Worm (Caenorhabditis elegans) whole organism, L4 larva: ENCODE measurements around the gene F10D7.5.

ENCODE experiments used
- D1046.2 ChIP-seq: fragments of 200-800 bp; sonication (Bioruptor generic); IDR thresholded peaks from 2 replicates; pipeline ENCODE4 v1.3.6; 2022; ENCODE audit warnings: missing genetic modification characterization, missing compliant biosample characterization
- F49E8.2 ChIP-seq: sonication (generic microtip); optimal IDR thresholded peaks from 2 replicates; lab custom pipeline; 2016; ENCODE audit warnings: missing compliant biosample characterization, mild to moderate bottlenecking, missing genetic modification characterization, borderline replicate concordance
- R02D3.7 ChIP-seq: fragments of 150-350 bp; sonication (generic microtip); optimal IDR thresholded peaks from 3 replicates; lab custom pipeline; 2014; ENCODE audit warnings: missing biosample characterization, missing genetic modification characterization
- T26A8.4 ChIP-seq: fragments of 200-800 bp; sonication (Bioruptor generic); IDR thresholded peaks from 2 replicates; pipeline ENCODE4 v1.3.6; 2022; ENCODE audit warnings: missing genetic modification characterization, missing compliant biosample characterization
- Y48G9A.11 ChIP-seq: fragments of 200-800 bp; sonication (Bioruptor generic); IDR thresholded peaks from 2 replicates; pipeline ENCODE4 v1.3.6; 2022; ENCODE audit warnings: missing genetic modification reagents, missing genetic modification characterization, missing compliant biosample characterization
- ZK546.5 ChIP-seq, 2 experiments: sonication (generic microtip); optimal IDR thresholded peaks; 2 replicates each; lab custom pipeline; 2017; ENCODE audit warnings: missing biosample characterization in 2 of 2, missing genetic modification characterization in 2 of 2
- aha-1 ChIP-seq: fragments of 150-350 bp; peaks from one replicate; lab custom pipeline; 2014; ENCODE audit warnings: missing biosample characterization, missing genetic modification characterization
- arid-1 ChIP-seq: fragments of 200-800 bp; sonication (Bioruptor generic); conservative IDR thresholded peaks from 2 replicates; pipeline ENCODE4 v1.3.6; 2022; ENCODE audit warnings: missing genetic modification reagents, missing genetic modification characterization, missing compliant biosample characterization
- ceh-44 ChIP-seq: fragments of 200-800 bp; sonication (Bioruptor generic); IDR thresholded peaks from 2 replicates; pipeline ENCODE4 v1.3.6; 2022; ENCODE audit warnings: missing genetic modification reagents, missing genetic modification characterization, missing compliant biosample characterization
- ces-1 ChIP-seq: fragments of 150-350 bp; sonication (generic microtip); optimal IDR thresholded peaks from 4 replicates; lab custom pipeline; 2014; ENCODE audit warnings: missing biosample characterization, missing genetic modification reagents, missing genetic modification characterization
- ctbp-1 ChIP-seq: fragments of 200-800 bp; sonication (Bioruptor generic); IDR thresholded peaks from 2 replicates; pipeline ENCODE4 v1.3.6; 2022; ENCODE audit warnings: missing genetic modification reagents, missing genetic modification characterization, missing compliant biosample characterization
- daf-12 ChIP-seq: fragments of 150-350 bp; optimal IDR thresholded peaks from 2 replicates; lab custom pipeline; 2014; ENCODE audit warnings: missing biosample characterization, missing genetic modification reagents, missing genetic modification characterization
- daf-8 ChIP-seq: fragments of 200-800 bp; sonication (Bioruptor generic); IDR thresholded peaks from 2 replicates; pipeline ENCODE4 v1.3.6; 2022; ENCODE audit warnings: missing genetic modification characterization, missing compliant biosample characterization
- dmd-6 ChIP-seq: fragments of 200-800 bp; sonication (Bioruptor generic); IDR thresholded peaks from 2 replicates; pipeline ENCODE4 v1.3.6; 2022; ENCODE audit warnings: missing genetic modification reagents, missing genetic modification characterization, missing compliant biosample characterization
- dmd-8 ChIP-seq: fragments of 200-800 bp; sonication (Bioruptor generic); IDR thresholded peaks from 2 replicates; pipeline ENCODE4 v1.3.6; 2022; ENCODE audit warnings: missing genetic modification characterization, missing compliant biosample characterization
- dmd-9 ChIP-seq: fragments of 200-800 bp; sonication (Bioruptor generic); IDR thresholded peaks from 2 replicates; pipeline ENCODE4 v1.3.6; 2022; ENCODE audit warnings: missing genetic modification reagents, missing genetic modification characterization, missing compliant biosample characterization
- dpl-1 ChIP-seq: fragments of 150-350 bp; optimal IDR thresholded peaks from 2 replicates; lab custom pipeline; 2014; ENCODE audit warnings: missing biosample characterization, missing genetic modification reagents, missing genetic modification characterization
- duxl-1 ChIP-seq: sonication (generic microtip); optimal IDR thresholded peaks from 2 replicates; lab custom pipeline; 2016; ENCODE audit warnings: mild to moderate bottlenecking, missing genetic modification characterization, moderate library complexity, missing compliant biosample characterization; ENCODE audit not compliant: poor library complexity
- dve-1 ChIP-seq: sonication (generic microtip); optimal IDR thresholded peaks from 2 replicates; lab custom pipeline; 2017; ENCODE audit warnings: antibody characterized with exemption, mild to moderate bottlenecking, missing genetic modification characterization, missing compliant biosample characterization; ENCODE audit not compliant: insufficient read depth
- egl-43 ChIP-seq: fragments of 200-800 bp; sonication (Bioruptor generic); IDR thresholded peaks from 2 replicates; pipeline ENCODE4 v1.3.6; 2022; ENCODE audit warnings: missing genetic modification reagents, missing genetic modification characterization, missing compliant biosample characterization
- fos-1 ChIP-seq: fragments of 150-350 bp; optimal IDR thresholded peaks from 2 replicates; lab custom pipeline; 2014; ENCODE audit warnings: missing biosample characterization, missing genetic modification characterization
- gei-8 ChIP-seq: fragments of 200-800 bp; sonication (Bioruptor generic); optimal IDR thresholded peaks from 2 replicates; lab custom pipeline; 2018; ENCODE audit warnings: mild to moderate bottlenecking, missing genetic modification characterization, missing compliant biosample characterization
- jun-1 ChIP-seq: fragments of 150-350 bp; optimal IDR thresholded peaks from 2 replicates; lab custom pipeline; 2014; ENCODE audit warnings: missing biosample characterization, missing genetic modification reagents, missing genetic modification characterization
- lim-7 ChIP-seq: fragments of 200-800 bp; sonication (Bioruptor generic); IDR thresholded peaks from 2 replicates; pipeline ENCODE4 v1.3.6; 2022; ENCODE audit warnings: missing genetic modification characterization, missing compliant biosample characterization
- lin-15B ChIP-seq: fragments of 150-350 bp; sonication (generic microtip); optimal IDR thresholded peaks from 3 replicates; lab custom pipeline; 2014; ENCODE audit warnings: missing biosample characterization, missing genetic modification characterization
- lin-29 ChIP-seq: fragments of 200-800 bp; sonication (Bioruptor generic); IDR thresholded peaks from 2 replicates; pipeline ENCODE4 v1.3.6; 2022; ENCODE audit warnings: missing genetic modification reagents, missing genetic modification characterization, missing compliant biosample characterization
- lin-38 ChIP-seq: fragments of 200-800 bp; sonication (Bioruptor generic); IDR thresholded peaks from 2 replicates; pipeline ENCODE4 v1.3.6; 2022; ENCODE audit warnings: missing genetic modification reagents, missing genetic modification characterization, missing compliant biosample characterization
- lin-39 ChIP-seq: fragments of 150-350 bp; optimal IDR thresholded peaks from 2 replicates; lab custom pipeline; 2014; ENCODE audit warnings: missing biosample characterization, missing genetic modification reagents, missing genetic modification characterization
- madf-5 ChIP-seq, 2 experiments: fragments of 200-800 bp; sonication (Bioruptor generic); IDR thresholded peaks; 2 replicates each; pipeline ENCODE4 v1.3.6; 2022; ENCODE audit warnings: missing compliant biosample characterization in 2 of 2, missing genetic modification characterization in 2 of 2
- madf-9 ChIP-seq: fragments of 200-800 bp; sonication (Bioruptor generic); conservative IDR thresholded peaks from 2 replicates; pipeline ENCODE4 v1.3.6; 2022; ENCODE audit warnings: missing genetic modification reagents, missing genetic modification characterization, missing compliant biosample characterization
- mdl-1 ChIP-seq, 2 experiments: fragments of 150-350 bp in 1 of 2; sonication (generic microtip) in 1 of 2; optimal IDR thresholded peaks; 2 replicates each; lab custom pipeline; 2014 to 2017; ENCODE audit warnings: missing biosample characterization in 2 of 2, missing genetic modification characterization in 2 of 2
- nhr-10 ChIP-seq: fragments of 150-350 bp; optimal IDR thresholded peaks from 2 replicates; lab custom pipeline; 2014; ENCODE audit warnings: missing biosample characterization, missing genetic modification characterization
- nhr-111 ChIP-seq: fragments of 200-800 bp; sonication (Bioruptor generic); optimal IDR thresholded peaks from 2 replicates; lab custom pipeline; 2018; ENCODE audit warnings: mild to moderate bottlenecking, missing genetic modification characterization, missing compliant biosample characterization
- nhr-237 ChIP-seq: sonication (generic microtip); optimal IDR thresholded peaks from 2 replicates; lab custom pipeline; 2017; ENCODE audit warnings: missing biosample characterization, missing genetic modification characterization
- nhr-48 ChIP-seq: sonication (generic microtip); optimal IDR thresholded peaks from 2 replicates; lab custom pipeline; 2016; ENCODE audit warnings: mild to moderate bottlenecking, missing genetic modification characterization, missing compliant biosample characterization
- nhr-6 ChIP-seq: fragments of 150-350 bp; optimal IDR thresholded peaks from 2 replicates; lab custom pipeline; 2014; ENCODE audit warnings: missing biosample characterization, missing genetic modification characterization
- pqm-1 ChIP-seq: sonication (generic microtip); optimal IDR thresholded peaks from 2 replicates; lab custom pipeline; 2017; ENCODE audit warnings: missing biosample characterization, missing genetic modification characterization
- snpc-1.2 ChIP-seq: fragments of 200-800 bp; sonication (Bioruptor generic); IDR thresholded peaks from 2 replicates; pipeline ENCODE4 v1.3.6; 2022; ENCODE audit warnings: missing genetic modification reagents, missing genetic modification characterization, missing compliant biosample characterization
- spr-3 ChIP-seq: fragments of 200-800 bp; sonication (Bioruptor generic); optimal IDR thresholded peaks from 2 replicates; lab custom pipeline; 2018; ENCODE audit warnings: mild to moderate bottlenecking, missing genetic modification characterization, missing compliant biosample characterization
- tag-97 ChIP-seq: fragments of 200-800 bp; sonication (Bioruptor generic); IDR thresholded peaks from 2 replicates; pipeline ENCODE4 v1.3.6; 2022; ENCODE audit warnings: missing genetic modification characterization, missing compliant biosample characterization
- tra-1 ChIP-seq: fragments of 200-800 bp; sonication (Bioruptor generic); IDR thresholded peaks from 2 replicates; pipeline ENCODE4 v1.3.6; 2022; ENCODE audit warnings: missing genetic modification reagents, missing genetic modification characterization, missing compliant biosample characterization
- zfp-2 ChIP-seq: sonication (generic microtip); optimal IDR thresholded peaks from 2 replicates; lab custom pipeline; 2016; ENCODE audit warnings: mild to moderate bottlenecking, missing genetic modification characterization, missing compliant biosample characterization
- zfp-3 ChIP-seq: fragments of 200-800 bp; sonication (Bioruptor generic); conservative IDR thresholded peaks from 2 replicates; pipeline ENCODE4 v1.3.6; 2022; ENCODE audit warnings: missing genetic modification reagents, missing genetic modification characterization, missing compliant biosample characterization
- zip-11 ChIP-seq: fragments of 200-800 bp; sonication (Bioruptor generic); IDR thresholded peaks from 2 replicates; pipeline ENCODE4 v1.3.6; 2022; ENCODE audit warnings: missing genetic modification characterization, missing compliant biosample characterization
- zip-2 ChIP-seq: fragments of 150-350 bp; optimal IDR thresholded peaks from 2 replicates; lab custom pipeline; 2014; ENCODE audit warnings: missing biosample characterization, missing genetic modification characterization
- ztf-7 ChIP-seq: fragments of 150-350 bp; optimal IDR thresholded peaks from 2 replicates; lab custom pipeline; 2014; ENCODE audit warnings: missing biosample characterization, missing genetic modification characterization

Gene F10D7.5

ce11 chrX:17400425-17400824 is 9.0 kb upstream of the F10D7.5 start:
- TF ChIP-seq daf-8 (no peak), snpc-1.2 (GFP tag; lab: Robert Waterston, UW) (0 out of 2 replicates have a peak, but pooled peaks have one; percentile 34), lin-15B (tag; lab: Kevin White, UChicago) (no peak), aha-1 (peak; percentile 44), egl-43 (GFP tag; lab: Robert Waterston, UW) (peak; percentile 36; the same call in 1 of the 2 replicates), lim-7 (GFP tag; lab: Robert Waterston, UW) (peak; percentile 61; the same call in 1 of the 2 replicates), dmd-6 (GFP tag; lab: Robert Waterston, UW) (0 out of 2 replicates have a peak, but pooled peaks have one; percentile 11), madf-9 (GFP tag; lab: Robert Waterston, UW) (0 out of 2 replicates have a peak, but pooled peaks have one; percentile 5)

- TF ChIP-seq lin-38 (GFP tag; lab: Robert Waterston, UW) (no peak), madf-9 (GFP tag; lab: Robert Waterston, UW) (no peak), dmd-9 (GFP tag; lab: Robert Waterston, UW) (no peak), zfp-2 (tag; lab: Kevin White, UChicago) (no peak), pqm-1 (tag; lab: Kevin White, UChicago) (no peak), Y48G9A.11 (no peak), F49E8.2 (no peak), nhr-6 (no peak), dmd-8 (no peak), nhr-111 (GFP tag; lab: Kevin White, UChicago) (no peak), ctbp-1 (GFP tag; lab: Robert Waterston, UW) (no peak), gei-8 (GFP tag; lab: Kevin White, UChicago) (no peak), zfp-3 (no peak), ceh-44 (GFP tag; lab: Robert Waterston, UW) (no peak)
These were observed 6.9 kb upstream of the F10D7.5 start, which contains the start of gene F11C7.7 for ce11 chrX:17398293-17398692. F11C7.7 (plus strand) TSS chrX:17398593.

ce11 chrX:17396456-17396855 is 5.0 kb upstream of the F10D7.5 start, which contains the start of the genes vap-1 and F11C7.2:
vap-1 (minus strand) TSS chrX:17396556.
F11C7.2 (plus strand) TSS chrX:17396814.
- TF ChIP-seq tag-97, result no peak
- TF ChIP-seq tra-1 (GFP tag; lab: Robert Waterston, UW), result no peak
- TF ChIP-seq pqm-1 (tag; lab: Kevin White, UChicago), result no peak
- no peak for TF ChIP-seq ces-1
- TF ChIP-seq dve-1 (tag; lab: Kevin White, UChicago), result no peak
- TF ChIP-seq nhr-237 (tag; lab: Kevin White, UChicago), result no peak
- TF ChIP-seq, all 104 proteins: peak for 0

ce11 chrX:17392182-17392581 is 767 bp upstream of the F10D7.5 start:
- TF ChIP-seq lim-7 (GFP tag; lab: Robert Waterston, UW) (no peak), zip-2 (tag; lab: Kevin White, UChicago) (no peak), spr-3 (GFP tag; lab: Kevin White, UChicago) (no peak), R02D3.7 (tag; lab: Kevin White, UChicago) (no peak), ZK546.5 (tag; optimal IDR thresholded peaks at IDR 0.05; lab: Kevin White, UChicago) (no peak), ceh-44 (GFP tag; lab: Robert Waterston, UW) (no peak), ztf-7 (tag; lab: Kevin White, UChicago) (peak; percentile 14), mdl-1 (tag; optimal IDR thresholded peaks at IDR 0.05; lab: Kevin White, UChicago) (peak in 1 of 2 experiments; percentile 70), dmd-6 (GFP tag; lab: Robert Waterston, UW) (peak; percentile 70), T26A8.4 (GFP tag; lab: Robert Waterston, UW) (0 out of 2 replicates have a peak, but pooled peaks have one; percentile 18), zfp-3 (no peak), pqm-1 (tag; lab: Kevin White, UChicago) (peak; percentile 37), duxl-1 (tag; lab: Kevin White, UChicago) (no peak), arid-1 (GFP tag; lab: Robert Waterston, UW) (no peak), lin-39 (tag; lab: Kevin White, UChicago) (no peak), jun-1 (tag; lab: Kevin White, UChicago) (no peak), D1046.2 (GFP tag; lab: Robert Waterston, UW) (no peak), daf-12 (tag; lab: Kevin White, UChicago) (no peak), Y48G9A.11 (no peak), madf-5 (GFP tag; IDR thresholded peaks at IDR 0.05; lab: Robert Waterston, UW) (no peak), lin-29 (no peak), zip-11 (no peak), nhr-10 (no peak), nhr-48 (no peak), dpl-1 (GFP tag; lab: Kevin White, UChicago) (peak; percentile 50), fos-1 (tag; lab: Kevin White, UChicago) (no peak)
